Worm (Caenorhabditis elegans) whole organism, early embryonic: ENCODE measurements around the gene C26E6.1.

Source experiments
- B0310.2 ChIP-seq: sonication (generic microtip); optimal IDR thresholded peaks from 2 replicates; lab custom pipeline; 2016; ENCODE audit warnings: mild to moderate bottlenecking, missing genetic modification characterization, missing compliant biosample characterization
- F13C5.2 ChIP-seq: sonication (generic microtip); optimal IDR thresholded peaks from 2 replicates; lab custom pipeline; 2017; ENCODE audit warnings: mild to moderate bottlenecking, missing genetic modification characterization, inconsistent platforms, missing compliant biosample characterization
- aly-1 ChIP-seq: sonication (generic microtip); optimal IDR thresholded peaks from 2 replicates; lab custom pipeline; 2016; ENCODE audit warnings: missing genetic modification characterization, missing compliant biosample characterization
- ama-1 ChIP-seq: fragments of 150-350 bp; optimal IDR thresholded peaks from 2 replicates; lab custom pipeline; 2014
- ceh-13 ChIP-seq: fragments of 200-800 bp; sonication (Bioruptor generic); optimal IDR thresholded peaks from 2 replicates; lab custom pipeline; 2018; ENCODE audit warnings: mild to moderate bottlenecking, missing genetic modification characterization, missing compliant biosample characterization
- ceh-36 ChIP-seq: sonication (generic microtip); optimal IDR thresholded peaks from 2 replicates; lab custom pipeline; 2016; ENCODE audit warnings: missing genetic modification characterization, inconsistent platforms, missing compliant biosample characterization
- ets-7 ChIP-seq: sonication (generic microtip); optimal IDR thresholded peaks from 2 replicates; lab custom pipeline; 2016; ENCODE audit warnings: missing genotype, missing genetic modification characterization, missing compliant biosample characterization
- flt-1 ChIP-seq: fragments of 200-800 bp; sonication (Bioruptor generic); IDR thresholded peaks from 2 replicates; pipeline ENCODE4 v1.3.6; 2022; ENCODE audit warnings: missing genetic modification characterization, missing compliant biosample characterization
- hmbx-1 ChIP-seq: sonication (generic microtip); optimal IDR thresholded peaks from 2 replicates; lab custom pipeline; 2016; ENCODE audit warnings: mild to moderate bottlenecking, missing genetic modification characterization, missing compliant biosample characterization
- hmg-4 ChIP-seq: fragments of 200-800 bp; sonication (Bioruptor generic); optimal IDR thresholded peaks from 2 replicates; lab custom pipeline; 2018; ENCODE audit warnings: mild to moderate bottlenecking, missing genetic modification characterization, missing compliant biosample characterization
- hnd-1 ChIP-seq: sonication (generic microtip); optimal IDR thresholded peaks from 2 replicates; lab custom pipeline; 2016; ENCODE audit warnings: missing genetic modification characterization, missing compliant biosample characterization
- pes-1 ChIP-seq: fragments of 200-800 bp; sonication (Bioruptor generic); IDR thresholded peaks from 2 replicates; pipeline ENCODE4 v1.3.6; 2022; ENCODE audit warnings: missing genetic modification reagents, missing genetic modification characterization, missing compliant biosample characterization
- scrt-1 ChIP-seq: fragments of 200-800 bp; sonication (Bioruptor generic); IDR thresholded peaks from 2 replicates; pipeline ENCODE4 v1.3.6; 2022; ENCODE audit warnings: missing genetic modification characterization, missing compliant biosample characterization
- sea-1 ChIP-seq: fragments of 200-800 bp; sonication (Bioruptor generic); conservative IDR thresholded peaks from 2 replicates; pipeline ENCODE4 v1.3.6; 2022; ENCODE audit warnings: missing genetic modification characterization, missing compliant biosample characterization
- tbx-11 ChIP-seq: fragments of 200-800 bp; sonication (Bioruptor generic); IDR thresholded peaks from 2 replicates; pipeline ENCODE4 v1.3.6; 2022; ENCODE audit warnings: missing genetic modification characterization, missing compliant biosample characterization
- tbx-37 ChIP-seq: fragments of 200-800 bp; sonication (Bioruptor generic); conservative IDR thresholded peaks from 2 replicates; pipeline ENCODE4 v1.3.6; 2022; ENCODE audit warnings: missing genetic modification reagents, missing genetic modification characterization, missing compliant biosample characterization
- tra-4 ChIP-seq: sonication (generic microtip); optimal IDR thresholded peaks from 2 replicates; lab custom pipeline; 2017; ENCODE audit warnings: missing genetic modification characterization, missing compliant biosample characterization

C26E6.1 gene

DNA sequence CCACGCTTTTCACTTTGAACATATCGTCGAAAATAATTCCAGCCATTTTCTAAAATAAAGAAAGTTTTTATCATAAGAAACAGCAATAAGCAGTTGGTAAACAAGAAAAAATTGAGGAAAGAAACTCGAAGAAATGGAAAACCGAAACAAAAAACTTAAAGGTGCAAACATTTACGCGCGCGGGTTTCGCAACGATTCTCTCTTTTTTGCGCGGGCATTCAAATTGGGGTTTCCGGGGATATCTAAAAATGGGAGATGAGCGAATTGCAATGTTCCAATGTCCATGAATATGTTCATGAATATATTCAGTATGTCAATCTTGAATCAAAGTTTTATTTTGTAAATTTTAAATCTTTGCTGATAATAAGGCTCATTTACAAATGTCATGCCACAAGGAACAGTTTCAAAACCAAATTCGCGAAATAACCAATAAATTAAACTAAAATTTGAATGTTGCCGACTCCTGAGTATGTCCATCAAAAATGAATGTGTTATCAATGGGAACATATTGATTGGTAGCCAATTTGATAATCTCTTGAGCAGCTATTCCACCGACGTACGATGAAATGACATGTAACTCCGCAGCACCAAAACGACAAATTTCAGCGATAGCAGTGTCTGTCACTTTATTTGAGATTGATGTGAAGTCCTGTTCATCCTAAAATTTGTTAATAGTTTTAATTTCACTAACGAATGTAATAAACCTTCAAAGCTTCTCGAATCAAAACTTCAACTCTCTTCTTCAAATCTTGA is 38.5 kb upstream of the C26E6.1 start, which contains the start of gene rpb-8:
TSS of gene rpb-8 (minus strand) at position 49 of the 753 bp plus-strand sequence.
- TF ChIP-seq ets-7 (no peak), ceh-13 (GFP tag; lab: Kevin White, UChicago) (no peak), tbx-37 (GFP tag; lab: Robert Waterston, UW) (no peak), ama-1 (lab: Kevin White, UChicago) (no peak), sea-1 (GFP tag; lab: Robert Waterston, UW) (no peak), ceh-36 (tag; lab: Kevin White, UChicago) (no peak), aly-1 (tag; lab: Kevin White, UChicago) (no peak), scrt-1 (GFP tag; lab: Robert Waterston, UW) (no peak), hnd-1 (tag; lab: Kevin White, UChicago) (no peak), F13C5.2 (tag; lab: Kevin White, UChicago) (no peak), pes-1 (no peak), flt-1 (GFP tag; lab: Robert Waterston, UW) (no peak), hmbx-1 (tag; lab: Kevin White, UChicago) (no peak), tra-4 (tag; lab: Kevin White, UChicago) (no peak), B0310.2 (tag; lab: Kevin White, UChicago) (no peak), tbx-11 (GFP tag; lab: Robert Waterston, UW) (no peak), hmg-4 (GFP tag; lab: Kevin White, UChicago) (no peak)

DNA sequence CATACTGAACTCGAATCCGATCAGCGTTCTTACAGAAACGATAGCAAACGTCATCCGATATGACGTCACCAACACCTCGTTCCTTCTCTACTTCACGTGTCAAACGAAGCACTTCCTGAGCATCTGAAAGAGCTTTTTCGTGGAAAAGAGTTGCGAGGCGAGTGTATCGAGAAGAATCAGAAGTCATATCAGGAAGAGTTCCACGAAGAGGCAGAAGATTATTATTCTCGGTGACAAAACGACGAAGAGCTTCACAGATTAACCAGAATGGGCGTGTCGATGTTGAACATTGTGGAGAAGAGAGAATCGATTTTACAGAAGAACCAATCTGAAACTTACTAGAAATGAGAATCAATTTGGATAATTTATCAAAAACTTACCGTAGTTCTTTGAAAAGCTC is 37.8 kb upstream of the C26E6.1 start:
- TF ChIP-seq F13C5.2 (tag; lab: Kevin White, UChicago) (no peak), ama-1 (lab: Kevin White, UChicago) (no peak), hmbx-1 (tag; lab: Kevin White, UChicago) (no peak), hmg-4 (GFP tag; lab: Kevin White, UChicago) (no peak), tra-4 (tag; lab: Kevin White, UChicago) (no peak), pes-1 (no peak), B0310.2 (tag; lab: Kevin White, UChicago) (no peak), aly-1 (tag; lab: Kevin White, UChicago) (no peak), ets-7 (no peak), flt-1 (GFP tag; lab: Robert Waterston, UW) (no peak), tbx-11 (GFP tag; lab: Robert Waterston, UW) (no peak)

DNA sequence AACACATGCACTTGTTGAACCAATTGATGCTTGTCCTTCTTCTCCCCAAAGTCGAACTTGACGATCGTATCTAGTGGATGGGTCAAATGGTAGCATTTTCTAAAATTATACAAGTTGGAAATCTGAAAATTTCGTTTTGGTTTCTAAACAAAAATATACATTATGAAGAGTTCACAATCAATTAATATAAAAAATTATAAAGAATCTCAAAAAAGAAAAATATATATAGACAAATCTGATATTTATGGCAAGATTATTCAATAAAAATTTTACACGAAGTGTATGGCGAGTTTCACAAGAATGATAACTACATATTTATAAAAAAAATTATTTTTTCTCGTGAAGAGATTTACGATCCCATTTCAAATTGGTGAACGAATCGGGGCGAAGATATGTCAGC is 36.4 kb upstream of the C26E6.1 start, which contains the start of gene ula-1:
TSS of gene ula-1 (minus strand) at position 101 of the 400 bp plus-strand sequence.
- no peak for TF ChIP-seq ama-1 (lab: Kevin White, UChicago)
- no peak for TF ChIP-seq pes-1
- TF ChIP-seq tra-4 (tag; lab: Kevin White, UChicago): no peak
- no peak for TF ChIP-seq tbx-37 (GFP tag; lab: Robert Waterston, UW)
- TF ChIP-seq F13C5.2 (tag; lab: Kevin White, UChicago): no peak
- no peak for TF ChIP-seq tbx-11 (GFP tag; lab: Robert Waterston, UW)
- TF ChIP-seq sea-1 (GFP tag; lab: Robert Waterston, UW): no peak
- TF ChIP-seq flt-1 (GFP tag; lab: Robert Waterston, UW): no peak
- no peak for TF ChIP-seq hmg-4 (GFP tag; lab: Kevin White, UChicago)
- no peak for TF ChIP-seq aly-1 (tag; lab: Kevin White, UChicago)
- no peak for TF ChIP-seq ceh-13 (GFP tag; lab: Kevin White, UChicago)
- no peak for TF ChIP-seq ceh-36 (tag; lab: Kevin White, UChicago)
- TF ChIP-seq scrt-1 (GFP tag; lab: Robert Waterston, UW): no peak
- no peak for TF ChIP-seq B0310.2 (tag; lab: Kevin White, UChicago)
- no peak for TF ChIP-seq hnd-1 (tag; lab: Kevin White, UChicago)
- no peak for TF ChIP-seq hmbx-1 (tag; lab: Kevin White, UChicago)
- no peak for TF ChIP-seq ets-7

DNA sequence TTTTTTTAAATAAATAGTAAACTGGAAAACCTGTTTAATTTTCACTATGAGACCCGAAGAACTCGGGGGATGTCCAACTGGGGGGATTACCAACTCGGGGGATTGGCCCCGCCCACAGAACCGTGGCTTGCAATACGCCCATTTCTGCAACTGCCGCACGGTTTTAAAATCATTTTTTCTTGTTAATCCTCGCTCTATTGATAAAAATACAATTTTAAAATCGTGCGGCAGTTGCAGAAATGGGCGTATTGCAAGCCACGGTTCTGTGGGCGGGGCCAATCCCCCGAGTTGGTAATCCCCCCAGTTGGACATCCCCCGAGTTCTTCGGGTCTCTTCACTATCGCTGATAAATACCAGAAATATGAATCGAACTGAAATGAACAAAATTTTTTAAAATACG is 34.6 kb upstream of the C26E6.1 start, which contains the start of gene mmab-1:
TSS of gene mmab-1 (minus strand) at position 95 of the 400 bp plus-strand sequence.
- TF ChIP-seq pes-1: peak; percentile 55; the same call in 1 of the 2 replicates

DNA sequence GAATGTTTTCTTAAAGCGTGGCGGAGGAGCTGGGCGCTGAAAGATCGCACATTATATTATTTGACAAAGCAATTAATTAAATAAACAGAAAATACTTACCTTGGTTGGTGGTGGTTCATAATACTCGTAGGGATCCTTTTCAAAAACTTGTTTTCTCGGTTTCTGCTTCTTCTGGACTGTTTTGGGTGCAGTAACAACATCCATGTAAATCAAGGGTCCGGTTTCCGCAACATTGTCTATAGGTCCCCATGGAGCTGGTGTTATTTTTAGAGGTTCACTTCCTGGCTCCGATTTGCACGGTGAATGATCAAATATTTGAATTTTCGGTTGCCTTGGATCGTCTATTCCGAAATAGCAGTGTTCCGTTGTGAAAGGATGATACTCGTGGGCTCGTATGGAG is 32.5 kb upstream of the C26E6.1 start:
- TF ChIP-seq F13C5.2 (tag; lab: Kevin White, UChicago) (no peak), scrt-1 (GFP tag; lab: Robert Waterston, UW) (no peak), aly-1 (tag; lab: Kevin White, UChicago) (no peak), hnd-1 (tag; lab: Kevin White, UChicago) (no peak), ceh-36 (tag; lab: Kevin White, UChicago) (no peak), hmg-4 (GFP tag; lab: Kevin White, UChicago) (no peak), pes-1 (no peak), ceh-13 (GFP tag; lab: Kevin White, UChicago) (no peak), tbx-37 (GFP tag; lab: Robert Waterston, UW) (no peak), tra-4 (tag; lab: Kevin White, UChicago) (no peak)

DNA sequence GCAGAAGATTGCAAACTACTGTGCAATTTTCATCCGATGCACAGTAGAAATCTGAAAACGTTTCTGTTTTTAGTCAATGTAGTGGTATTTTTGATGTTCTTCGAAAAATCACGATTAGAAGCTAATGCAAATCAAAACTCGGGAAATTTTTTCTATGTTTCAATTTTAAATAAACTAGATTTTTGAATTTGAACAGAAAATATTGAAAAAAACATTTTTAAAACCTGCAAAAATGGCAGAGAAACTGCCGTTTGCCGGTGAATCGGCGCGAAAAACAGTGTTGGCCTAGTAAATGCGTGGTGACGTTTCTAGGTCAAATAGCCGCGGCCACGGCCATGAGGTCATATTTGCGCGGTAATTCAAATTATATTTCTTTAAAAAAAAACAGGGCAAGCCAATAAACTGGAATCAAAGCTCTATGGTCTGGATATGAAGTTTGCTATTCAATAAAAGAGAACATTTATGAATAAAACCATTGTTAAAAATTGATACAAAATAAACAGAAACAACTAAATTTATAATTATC is 26.4 kb upstream of the C26E6.1 start, which contains the start of gene set-2:
TSS of gene set-2 (minus strand) at position 51 of the 526 bp plus-strand sequence.
- TF ChIP-seq ets-7: no peak
- TF ChIP-seq tbx-11 (GFP tag; lab: Robert Waterston, UW): no peak
- TF ChIP-seq scrt-1 (GFP tag; lab: Robert Waterston, UW): no peak
- 0 out of 2 replicates have a peak, but pooled peaks have one; percentile 10 for TF ChIP-seq flt-1 (GFP tag; lab: Robert Waterston, UW)
- TF ChIP-seq pes-1: peak; percentile 63; the same call in 1 of the 2 replicates
- TF ChIP-seq tbx-37 (GFP tag; lab: Robert Waterston, UW): peak; percentile 86
- TF ChIP-seq F13C5.2 (tag; lab: Kevin White, UChicago): peak; percentile 32
